Worm (Caenorhabditis elegans) whole organism, L1 larva: Measurements from ENCODE around the gene zip-3.

Experiments
- efl-3 ChIP-seq: fragments of 200-800 bp; sonication (Bioruptor generic); optimal IDR thresholded peaks from 2 replicates; lab custom pipeline; 2018; ENCODE audit warnings: mild to moderate bottlenecking, missing genetic modification characterization, missing compliant biosample characterization
- egl-13 ChIP-seq: sonication (generic microtip); optimal IDR thresholded peaks from 2 replicates; lab custom pipeline; 2016; ENCODE audit warnings: missing genotype, missing genetic modification reagents, missing genetic modification characterization, missing compliant biosample characterization
- fos-1 ChIP-seq: fragments of 150-350 bp; optimal IDR thresholded peaks from 2 replicates; lab custom pipeline; 2014; ENCODE audit warnings: missing biosample characterization, missing genetic modification characterization
- lsy-2 ChIP-seq, 2 experiments: fragments of 150-350 bp; optimal IDR thresholded peaks; 2 replicates each; lab custom pipeline; 2014; ENCODE audit warnings: missing biosample characterization in 2 of 2, missing genetic modification characterization in 2 of 2
- mdl-1 ChIP-seq, 2 experiments: fragments of 150-350 bp; optimal IDR thresholded peaks; 2 replicates each; lab custom pipeline; 2014 to 2017; ENCODE audit warnings: missing biosample characterization in 2 of 2, missing genetic modification characterization in 2 of 2, inconsistent platforms in 1 of 2
- snpc-4 ChIP-seq: fragments of 150-350 bp; optimal IDR thresholded peaks from 2 replicates; lab custom pipeline; 2014; ENCODE audit warnings: missing biosample characterization, missing genetic modification characterization
- swsn-7 ChIP-seq: sonication (generic microtip); optimal IDR thresholded peaks from 2 replicates; lab custom pipeline; 2016; ENCODE audit warnings: missing genetic modification characterization, missing compliant biosample characterization
- unc-62 ChIP-seq: fragments of 150-350 bp; optimal IDR thresholded peaks from 2 replicates; lab custom pipeline; 2014; ENCODE audit warnings: missing biosample characterization, missing genetic modification reagents, missing genetic modification characterization
- zag-1 ChIP-seq: fragments of 150-350 bp; optimal IDR thresholded peaks from 2 replicates; lab custom pipeline; 2014; ENCODE audit warnings: missing biosample characterization, missing genetic modification characterization
- ztf-4 ChIP-seq: fragments of 150-350 bp; optimal IDR thresholded peaks from 2 replicates; lab custom pipeline; 2014; ENCODE audit warnings: missing biosample characterization, missing genetic modification characterization

DNA sequence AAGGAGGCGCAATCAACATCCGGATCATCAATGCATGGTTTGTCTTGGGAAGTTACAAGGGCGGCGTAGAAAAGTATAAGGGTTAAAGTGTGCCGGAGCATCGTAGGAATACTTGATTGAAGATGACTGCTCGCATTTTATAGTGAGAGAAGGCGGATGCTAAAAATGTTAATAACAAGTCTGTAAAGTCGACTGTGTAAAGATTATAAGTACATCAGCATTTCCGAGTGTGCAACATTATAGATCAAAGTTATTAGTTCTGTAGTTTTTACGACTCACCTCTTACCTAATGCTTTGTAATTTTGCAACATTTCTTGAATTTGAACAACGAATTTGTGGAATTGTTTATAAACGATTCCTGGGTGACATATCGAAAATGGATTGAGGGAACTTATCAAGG, 37.7 kb upstream of the zip-3 start, which contains the start of gene Y39G8B.7:
- TF ChIP-seq ztf-4, result no peak
- TF ChIP-seq snpc-4 (tag; lab: Kevin White, UChicago), result no peak
- no peak for TF ChIP-seq swsn-7
- no peak for TF ChIP-seq egl-13 (tag; lab: Kevin White, UChicago)
- TF ChIP-seq lsy-2 (tag; optimal IDR thresholded peaks at IDR 0.05; lab: Kevin White, UChicago), result no peak
- TF ChIP-seq fos-1, result no peak
- no peak for TF ChIP-seq unc-62 (GFP tag; lab: Kevin White, UChicago)
- no peak for TF ChIP-seq zag-1
- no peak for TF ChIP-seq efl-3 (GFP tag; lab: Kevin White, UChicago)
- TF ChIP-seq mdl-1 (tag; optimal IDR thresholded peaks at IDR 0.05; lab: Kevin White, UChicago), result no peak
